Worm (Caenorhabditis elegans): ENCODE data around the gene F44E2.10.
A peak's percentile ranks its signal among the peaks of the same experiment; 100 is the strongest.

F44E2.10 gene

DNA sequence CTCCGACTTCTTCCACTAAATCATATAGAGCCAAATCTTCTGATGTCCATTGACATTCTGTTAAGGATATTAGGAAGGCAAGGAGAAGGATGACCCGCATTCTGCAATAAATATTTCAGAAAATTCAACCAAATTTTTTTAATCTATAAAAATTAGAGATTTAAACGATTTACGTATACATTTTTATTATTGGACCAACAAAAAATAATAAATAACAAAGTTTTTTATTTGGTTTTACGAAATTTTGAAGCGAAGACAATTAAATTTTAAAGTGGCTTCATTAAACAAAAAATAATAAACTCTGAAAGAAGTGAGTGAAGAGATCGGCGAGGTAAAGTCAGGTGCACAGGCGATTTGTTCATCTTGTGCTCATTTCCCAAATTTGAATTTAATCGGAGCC is 3.8 kb downstream of the F44E2.10 start, which contains the start of gene F54F2.9:
F54F2.9 (minus strand) TSS at position 101 of the 400 bp plus-strand sequence.
- no peak for TF ChIP-seq sem-2 (GFP tag; optimal IDR thresholded peaks at IDR 0.05)
- TF ChIP-seq elt-3 (tag; optimal IDR thresholded peaks at IDR 0.05), result no peak
- TF ChIP-seq snpc-4 (tag; optimal IDR thresholded peaks at IDR 0.05), result no peak
- TF ChIP-seq mls-2 (tag; optimal IDR thresholded peaks at IDR 0.05), result no peak
- no peak for TF ChIP-seq lin-32 (GFP tag; optimal IDR thresholded peaks at IDR 0.05)
- no peak for TF ChIP-seq hlh-1 (tag; optimal IDR thresholded peaks at IDR 0.05)
- no peak for TF ChIP-seq pha-4 (tag; optimal IDR thresholded peaks at IDR 0.05)
- TF ChIP-seq ham-2 (GFP tag; optimal IDR thresholded peaks at IDR 0.05), result no peak
- no peak for TF ChIP-seq bed-3 (GFP tag; optimal IDR thresholded peaks at IDR 0.05)
- TF ChIP-seq unc-62 (GFP tag; optimal IDR thresholded peaks at IDR 0.05), result no peak
- TF ChIP-seq ces-1 (GFP tag; optimal IDR thresholded peaks at IDR 0.05), result no peak

DNA sequence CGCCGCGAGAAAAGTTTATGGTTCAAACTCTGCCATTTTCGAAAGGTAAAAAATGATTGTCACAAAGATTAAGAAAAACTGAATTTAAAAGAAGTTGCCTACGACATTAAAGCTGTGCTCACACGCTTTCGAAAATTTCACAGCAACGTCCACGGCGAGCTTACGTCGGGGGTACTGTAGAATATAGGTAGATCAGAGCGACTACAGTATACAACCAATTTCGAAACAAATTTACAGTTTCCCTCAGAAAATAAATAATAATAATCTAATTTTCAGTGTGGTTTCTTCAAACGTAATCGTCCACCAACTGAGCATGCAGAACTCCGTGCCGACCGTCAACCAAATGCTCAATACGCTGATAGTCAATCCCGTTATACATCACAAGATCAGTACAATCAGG is 6.4 kb downstream of the F44E2.10 start:
- no peak for TF ChIP-seq mls-2 (tag; optimal IDR thresholded peaks at IDR 0.05)
- no peak for TF ChIP-seq ztf-11 (tag; optimal IDR thresholded peaks at IDR 0.05)
- no peak for TF ChIP-seq mab-5 (tag; optimal IDR thresholded peaks at IDR 0.05)
- TF ChIP-seq ceh-43 (GFP tag; optimal IDR thresholded peaks at IDR 0.05), result no peak
- no peak for TF ChIP-seq mep-1 (tag; optimal IDR thresholded peaks at IDR 0.05)
- no peak for TF ChIP-seq ceh-39 (tag; optimal IDR thresholded peaks at IDR 0.05)
- no peak for TF ChIP-seq nhr-76 (tag; optimal IDR thresholded peaks at IDR 0.05)
- TF ChIP-seq ham-2 (GFP tag; optimal IDR thresholded peaks at IDR 0.05), result no peak
- TF ChIP-seq sem-2 (GFP tag; optimal IDR thresholded peaks at IDR 0.05), result no peak
- TF ChIP-seq nhr-28 (tag; optimal IDR thresholded peaks at IDR 0.05), result no peak
- no peak for TF ChIP-seq bed-3 (GFP tag; optimal IDR thresholded peaks at IDR 0.05)
- no peak for TF ChIP-seq unc-62 (GFP tag; optimal IDR thresholded peaks at IDR 0.05)

DNA sequence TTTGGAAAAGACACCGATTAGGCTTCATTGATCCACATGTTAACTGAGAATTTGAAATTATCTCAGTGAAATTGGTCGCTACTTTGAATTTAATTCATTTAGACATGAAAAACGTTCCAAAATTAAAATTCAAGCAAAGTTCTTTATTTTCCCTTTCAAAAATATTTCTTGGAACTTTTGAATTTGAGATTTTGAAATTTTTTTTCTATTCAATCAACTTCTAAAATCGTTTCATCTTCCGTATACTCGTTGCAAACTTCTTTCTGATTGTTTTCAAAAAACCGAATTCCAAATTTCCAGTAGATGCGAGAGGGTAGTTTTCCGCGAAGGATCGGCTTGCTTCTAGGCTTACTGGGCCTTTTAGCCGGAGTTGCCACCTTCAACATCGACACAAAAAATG is 12.3 kb downstream of the F44E2.10 start, which contains the start of gene pat-2:
pat-2 (plus strand) TSS at position 301 of the 400 bp plus-strand sequence.
- TF ChIP-seq tbx-8 (GFP tag; optimal IDR thresholded peaks at IDR 0.05) (no peak), nhr-28 (tag; optimal IDR thresholded peaks at IDR 0.05) (no peak)

DNA sequence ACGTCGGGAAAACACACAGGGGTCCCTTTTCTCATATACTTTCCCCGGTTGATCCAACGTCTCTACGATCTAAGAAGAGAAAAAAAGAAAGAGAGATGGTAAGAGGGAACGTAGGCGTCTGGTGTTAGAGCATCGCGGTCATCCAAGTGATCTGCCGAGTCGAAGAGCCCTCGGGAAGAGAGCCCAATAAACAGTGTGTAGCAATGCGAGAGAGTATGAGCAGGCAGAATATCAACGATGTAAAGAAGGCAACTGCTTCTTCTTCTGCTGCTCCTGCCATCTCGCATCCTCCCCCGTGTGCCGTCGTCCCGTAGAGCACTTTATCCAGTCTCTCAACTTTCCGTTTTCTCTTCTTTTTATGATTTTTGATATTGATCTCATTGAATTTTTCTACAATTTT is 15.2 kb downstream of the F44E2.10 start:
- TF ChIP-seq hlh-1 (tag; optimal IDR thresholded peaks at IDR 0.05) (peak; percentile 90), nhr-237 (tag; optimal IDR thresholded peaks at IDR 0.05) (no peak), unc-62 (GFP tag; optimal IDR thresholded peaks at IDR 0.05) (peak; percentile 37), sptf-1 (tag; optimal IDR thresholded peaks at IDR 0.05) (no peak), nhr-76 (tag; optimal IDR thresholded peaks at IDR 0.05) (no peak), mls-2 (tag; optimal IDR thresholded peaks at IDR 0.05) (no peak), zip-8 (tag; optimal IDR thresholded peaks at IDR 0.05) (no peak), unc-120 (tag; optimal IDR thresholded peaks at IDR 0.05; ENCODE audit: poor library complexity, severe bottlenecking) (peak; percentile 74), blmp-1 (tag; optimal IDR thresholded peaks at IDR 0.05) (no peak)

- TF ChIP-seq zip-8 (tag; optimal IDR thresholded peaks at IDR 0.05) (peak; percentile 76), nhr-28 (tag; optimal IDR thresholded peaks at IDR 0.05) (no peak), ces-1 (GFP tag; optimal IDR thresholded peaks at IDR 0.05) (peak; percentile 98), sem-2 (GFP tag; optimal IDR thresholded peaks at IDR 0.05) (no peak)
These were observed 19.8 kb downstream of the F44E2.10 start for ce11 chrIII:8811111-8811510.

- TF ChIP-seq mab-5 (tag; optimal IDR thresholded peaks at IDR 0.05) (no peak), ces-1 (GFP tag; optimal IDR thresholded peaks at IDR 0.05) (peak; percentile 88), flh-1 (GFP tag; optimal IDR thresholded peaks at IDR 0.05) (no peak), drap-1 (GFP tag; optimal IDR thresholded peaks at IDR 0.05) (no peak), ceh-39 (tag; optimal IDR thresholded peaks at IDR 0.05) (no peak), sptf-1 (tag; optimal IDR thresholded peaks at IDR 0.05) (no peak), unc-120 (tag; optimal IDR thresholded peaks at IDR 0.05; ENCODE audit: poor library complexity, severe bottlenecking) (no peak), pha-4 (tag; optimal IDR thresholded peaks at IDR 0.05) (peak; percentile 62), M03D4.4 (tag; optimal IDR thresholded peaks at IDR 0.05) (no peak), mls-2 (tag; optimal IDR thresholded peaks at IDR 0.05) (no peak), ham-2 (GFP tag; optimal IDR thresholded peaks at IDR 0.05) (no peak), nhr-28 (tag; optimal IDR thresholded peaks at IDR 0.05) (no peak), mep-1 (tag; optimal IDR thresholded peaks at IDR 0.05) (peak; percentile 77), unc-62 (GFP tag; optimal IDR thresholded peaks at IDR 0.05) (no peak), lsy-2 (tag; optimal IDR thresholded peaks at IDR 0.05) (peak; percentile 66), elt-1 (tag; optimal IDR thresholded peaks at IDR 0.05; ENCODE audit: borderline replicate concordance, insufficient read depth) (no peak), ceh-43 (GFP tag; optimal IDR thresholded peaks at IDR 0.05) (no peak), tbx-8 (GFP tag; optimal IDR thresholded peaks at IDR 0.05) (no peak), nhr-76 (tag; optimal IDR thresholded peaks at IDR 0.05) (no peak), lin-32 (GFP tag; optimal IDR thresholded peaks at IDR 0.05) (no peak), bed-3 (GFP tag; optimal IDR thresholded peaks at IDR 0.05) (no peak), ceh-83 (GFP tag; optimal IDR thresholded peaks at IDR 0.05) (no peak), nhr-237 (tag; optimal IDR thresholded peaks at IDR 0.05) (peak; percentile 63), nhr-12 (tag; optimal IDR thresholded peaks at IDR 0.05) (no peak), nhr-2 (tag; optimal IDR thresholded peaks at IDR 0.05) (no peak), unc-39 (tag; optimal IDR thresholded peaks at IDR 0.05) (no peak), lin-13 (tag; optimal IDR thresholded peaks at IDR 0.05) (no peak), zip-8 (tag; optimal IDR thresholded peaks at IDR 0.05) (no peak), hlh-1 (tag; optimal IDR thresholded peaks at IDR 0.05) (peak; percentile 98), elt-3 (tag; optimal IDR thresholded peaks at IDR 0.05) (no peak), blmp-1 (tag; optimal IDR thresholded peaks at IDR 0.05) (no peak), sem-2 (GFP tag; optimal IDR thresholded peaks at IDR 0.05) (no peak), snpc-4 (tag; optimal IDR thresholded peaks at IDR 0.05) (no peak), ztf-11 (tag; optimal IDR thresholded peaks at IDR 0.05) (no peak)
These were observed 21.5 kb downstream of the F44E2.10 start, which contains the start of gene prx-19 for ce11 chrIII:8809245-8809971. TSS of gene prx-19 (minus strand) at chrIII:8809295.
